Worm (Caenorhabditis elegans): ENCODE results near the gene cls-2.

Gene cls-2

ce11 chrIII:9089325-9089823 is 34.5 kb downstream of the cls-2 start, which contains the start of the genes mccc-2 and mrpl-44 (continued):
- no peak for TF ChIP-seq fkh-10 (GFP tag; optimal IDR thresholded peaks at IDR 0.05)
- TF ChIP-seq Y116A8C.19 (tag; optimal IDR thresholded peaks at IDR 0.05; ENCODE audit: borderline replicate concordance) = no peak
- TF ChIP-seq pag-3 (tag; optimal IDR thresholded peaks at IDR 0.05; ENCODE audit: borderline replicate concordance, insufficient read depth) = no peak
- TF ChIP-seq sup-37 (GFP tag; optimal IDR thresholded peaks at IDR 0.05) = no peak
- no peak for TF ChIP-seq nhr-71 (tag; optimal IDR thresholded peaks at IDR 0.05)
- no peak for TF ChIP-seq snpc-4 (tag; optimal IDR thresholded peaks at IDR 0.05)
- TF ChIP-seq nhr-84 (tag; optimal IDR thresholded peaks at IDR 0.05) = no peak
- no peak for TF ChIP-seq lin-39 (tag; optimal IDR thresholded peaks at IDR 0.05)
- TF ChIP-seq isw-1 (GFP tag; IDR thresholded peaks at IDR 0.05) = peak; percentile 39
- no peak for TF ChIP-seq unc-130 (tag; optimal IDR thresholded peaks at IDR 0.05)
- TF ChIP-seq nhr-20 (tag; optimal IDR thresholded peaks at IDR 0.05) = peak; percentile 23
- TF ChIP-seq egl-27 (tag; optimal IDR thresholded peaks at IDR 0.05) = no peak
- no peak for TF ChIP-seq nhr-90 (tag; optimal IDR thresholded peaks at IDR 0.05; ENCODE audit: poor library complexity)
- no peak for TF ChIP-seq dsc-1 (tag; optimal IDR thresholded peaks at IDR 0.05)
- no peak for TF ChIP-seq C34B4.2 (tag; optimal IDR thresholded peaks at IDR 0.05)
- TF ChIP-seq aly-2 (tag; optimal IDR thresholded peaks at IDR 0.05) = no peak

- no peak for TF ChIP-seq lin-13 (GFP tag; optimal IDR thresholded peaks at IDR 0.05)
- TF ChIP-seq C34B4.2 (tag; optimal IDR thresholded peaks at IDR 0.05) = no peak
- TF ChIP-seq ets-5 (GFP tag; IDR thresholded peaks at IDR 0.05) = no peak
- TF ChIP-seq blmp-1 (tag; optimal IDR thresholded peaks at IDR 0.05) = peak; percentile 68
Measured at ce11 chrIII:9091392-9092291, 36.8 kb downstream of the cls-2 start, which contains the start of gene glp-1. Gene glp-1 (plus strand): TSS chrIII:9092241.

- no peak for TF ChIP-seq tlp-1 (tag; optimal IDR thresholded peaks at IDR 0.05)
- no peak for TF ChIP-seq xbp-1 (tag; optimal IDR thresholded peaks at IDR 0.05)
- no peak for TF ChIP-seq snu-23 (GFP tag; optimal IDR thresholded peaks at IDR 0.05)
- TF ChIP-seq jun-1 (tag; optimal IDR thresholded peaks at IDR 0.05) = no peak
- no peak for TF ChIP-seq mdl-1 (tag; optimal IDR thresholded peaks at IDR 0.05)
- TF ChIP-seq fkh-8 (tag; optimal IDR thresholded peaks at IDR 0.05) = no peak
- no peak for TF ChIP-seq elt-2 (tag; optimal IDR thresholded peaks at IDR 0.05)
- no peak for TF ChIP-seq nhr-47 (tag; optimal IDR thresholded peaks at IDR 0.05)
- TF ChIP-seq lin-15B (tag; optimal IDR thresholded peaks at IDR 0.05) = no peak
- no peak for TF ChIP-seq unc-30 (tag; optimal IDR thresholded peaks at IDR 0.05)
- TF ChIP-seq ceh-63 (GFP tag; optimal IDR thresholded peaks at IDR 0.05) = no peak
- no peak for TF ChIP-seq sptf-1 (tag; optimal IDR thresholded peaks at IDR 0.05)
- no peak for TF ChIP-seq nhr-71 (tag; optimal IDR thresholded peaks at IDR 0.05)
Measured at ce11 chrIII:9101212-9101611, 46.4 kb downstream of the cls-2 start, which contains the start of gene ZK507.1. Gene ZK507.1 (minus strand): TSS chrIII:9101312.

- TF ChIP-seq nhr-47 (tag; optimal IDR thresholded peaks at IDR 0.05) = no peak
- no peak for TF ChIP-seq ceh-88 (GFP tag; IDR thresholded peaks at IDR 0.05)
- no peak for TF ChIP-seq nhr-85 (tag)
- no peak for TF ChIP-seq rnt-1 (tag; optimal IDR thresholded peaks at IDR 0.05)
- TF ChIP-seq unc-86 (tag; optimal IDR thresholded peaks at IDR 0.05) = no peak
- TF ChIP-seq fkh-10 (GFP tag; optimal IDR thresholded peaks at IDR 0.05) = no peak
Measured at ce11 chrIII:9103643-9104042, 48.8 kb downstream of the cls-2 start, which contains the start of gene dos-1. Gene dos-1 (plus strand): TSS chrIII:9103943.

Measured in whole organism, L1 larva.